Fruit fly (Drosophila melanogaster): ENCODE measurements around the gene betaTub97EF.

- TF ChIP-seq h (optimal IDR thresholded peaks at IDR 0.05) (no peak), ttk (optimal IDR thresholded peaks at IDR 0.05) (no peak), Myc (optimal IDR thresholded peaks at IDR 0.05) (no peak)
These were observed 65.5 kb downstream of the betaTub97EF start, which contains the start of gene RpL4 for dm6 chr3R:27922673-27923175.

Data from Kc167 (cell line).